Fruit fly (Drosophila melanogaster): Measurements from ENCODE around the gene CG10183.

Gene CG10183

DNA sequence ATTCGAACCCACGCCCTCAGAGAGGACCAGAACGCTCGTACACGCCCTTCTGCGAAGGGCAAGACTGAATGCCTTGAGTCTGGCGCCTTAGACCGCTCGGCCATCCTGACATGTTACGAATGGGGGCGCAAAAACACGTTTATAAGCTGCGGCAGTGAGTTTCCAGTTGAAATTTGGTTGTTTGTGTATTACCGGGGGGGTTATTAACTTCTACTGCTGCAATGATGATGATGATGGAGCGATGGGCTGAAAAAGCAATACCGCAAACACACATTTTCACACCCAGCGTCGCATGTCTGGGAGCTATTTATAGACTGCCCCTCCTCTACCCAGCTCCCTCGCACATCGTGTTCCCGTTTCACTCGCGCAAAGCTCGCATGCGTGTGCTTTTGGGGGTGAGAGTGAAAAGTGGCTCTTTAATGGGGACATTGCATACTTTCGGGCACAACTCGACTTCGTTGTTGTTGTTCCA is 2.5 kb upstream of the CG10183 start (continued):
- TF ChIP-seq CG7928 (GFP tag; optimal IDR thresholded peaks at IDR 0.05) = no peak
- TF ChIP-seq CG7987 (GFP tag; optimal IDR thresholded peaks at IDR 0.05) = peak; percentile 21
- TF ChIP-seq CG3281 (GFP tag; optimal IDR thresholded peaks at IDR 0.05) = peak; percentile 17
- TF ChIP-seq chn (GFP tag; optimal IDR thresholded peaks at IDR 0.05) = no peak
- peak; percentile 77 for TF ChIP-seq HLH4C (GFP tag; IDR thresholded peaks at IDR 0.05; ENCODE audit: partially characterized antibody)
- peak; percentile 81 for TF ChIP-seq Bgb (GFP tag; IDR thresholded peaks at IDR 0.05; ENCODE audit: partially characterized antibody)
- TF ChIP-seq nerfin-2 (GFP tag; IDR thresholded peaks at IDR 0.05; ENCODE audit: partially characterized antibody) = 0 out of 2 replicates have a peak, but pooled peaks have one; percentile 25
- TF ChIP-seq Gsc (GFP tag; IDR thresholded peaks at IDR 0.05) = no peak
- no peak for TF ChIP-seq CG10267 (tag; optimal IDR thresholded peaks at IDR 0.05)
- TF ChIP-seq CG13287 (GFP tag; IDR thresholded peaks at IDR 0.05; ENCODE audit: partially characterized antibody) = peak; percentile 65
- TF ChIP-seq HHEX (GFP tag; optimal IDR thresholded peaks at IDR 0.05) = no peak
- no peak for TF ChIP-seq D19A (tag; optimal IDR thresholded peaks at IDR 0.05)
- no peak for TF ChIP-seq Lim3 (GFP tag; IDR thresholded peaks at IDR 0.05)
- TF ChIP-seq CG18262 (tag; optimal IDR thresholded peaks at IDR 0.05) = no peak
- TF ChIP-seq CG9215 (GFP tag; IDR thresholded peaks at IDR 0.05) = no peak
- TF ChIP-seq zfh2 (GFP tag; optimal IDR thresholded peaks at IDR 0.05) = no peak
- TF ChIP-seq Fer1 (GFP tag; optimal IDR thresholded peaks at IDR 0.05) = peak; percentile 52
- no peak for TF ChIP-seq CG3726 (GFP tag; IDR thresholded peaks at IDR 0.05)
- TF ChIP-seq CG12942 (GFP tag; optimal IDR thresholded peaks at IDR 0.05) = no peak
- peak; percentile 76 for TF ChIP-seq sna (GFP tag; IDR thresholded peaks at IDR 0.05; ENCODE audit: partially characterized antibody)
- TF ChIP-seq D (optimal IDR thresholded peaks at IDR 0.05) = no peak
- no peak for TF ChIP-seq D (GFP tag; optimal IDR thresholded peaks at IDR 0.05)
- no peak for TF ChIP-seq Nf-YB (GFP tag; optimal IDR thresholded peaks at IDR 0.05)
- TF ChIP-seq Doc3 (GFP tag; IDR thresholded peaks at IDR 0.05; ENCODE audit: partially characterized antibody) = no peak
- peak; percentile 45 for TF ChIP-seq lab (GFP tag; optimal IDR thresholded peaks at IDR 0.05)
- TF ChIP-seq HLH3B (GFP tag; IDR thresholded peaks at IDR 0.05) = no peak
- no peak for TF ChIP-seq scrt (GFP tag; optimal IDR thresholded peaks at IDR 0.05)
- no peak for TF ChIP-seq Hr51 (GFP tag; optimal IDR thresholded peaks at IDR 0.05)
- no peak for TF ChIP-seq slbo (GFP tag; IDR thresholded peaks at IDR 0.05)
- TF ChIP-seq corto (GFP tag; optimal IDR thresholded peaks at IDR 0.05) = no peak
- TF ChIP-seq Lpt (GFP tag; optimal IDR thresholded peaks at IDR 0.05) = no peak
- peak; percentile 59; the same call in 2 of the 3 replicates for TF ChIP-seq CG34224 (GFP tag; IDR thresholded peaks at IDR 0.05; ENCODE audit: partially characterized antibody)
- peak; percentile 98 for TF ChIP-seq Bdp1 (GFP tag; optimal IDR thresholded peaks at IDR 0.05)
- peak; percentile 46; the same call in 2 of the 3 replicates for TF ChIP-seq vnd (GFP tag; IDR thresholded peaks at IDR 0.05; ENCODE audit: partially characterized antibody)
- TF ChIP-seq CG4360 (GFP tag; IDR thresholded peaks at IDR 0.05) = no peak; the same call in 1 of the 2 replicates
- no peak for TF ChIP-seq al (GFP tag; IDR thresholded peaks at IDR 0.05)
- no peak for TF ChIP-seq pnt (GFP tag; optimal IDR thresholded peaks at IDR 0.05)
- TF ChIP-seq CG14667 (GFP tag; IDR thresholded peaks at IDR 0.05) = no peak
- TF ChIP-seq gce (GFP tag; IDR thresholded peaks at IDR 0.05) = no peak
- no peak for TF ChIP-seq salm (tag; optimal IDR thresholded peaks at IDR 0.05)
- TF ChIP-seq vvl (GFP tag; IDR thresholded peaks at IDR 0.05) = peak; percentile 39; the same call in 1 of the 2 replicates
- TF ChIP-seq Hr39 (optimal IDR thresholded peaks at IDR 0.05) = no peak
- TF ChIP-seq CG10321 (GFP tag; IDR thresholded peaks at IDR 0.05) = peak; percentile 55; the same call in 1 of the 2 replicates
- TF ChIP-seq chinmo (GFP tag; IDR thresholded peaks at IDR 0.05; ENCODE audit: partially characterized antibody) = peak; percentile 85; the same call in 2 of the 4 replicates
- TF ChIP-seq ttk (GFP tag; IDR thresholded peaks at IDR 0.05) = no peak
- no peak for TF ChIP-seq schlank (tag; optimal IDR thresholded peaks at IDR 0.05)
- no peak for TF ChIP-seq trh (GFP tag; optimal IDR thresholded peaks at IDR 0.05)
- no peak for TF ChIP-seq tin (GFP tag; optimal IDR thresholded peaks at IDR 0.05)
- 0 out of 2 replicates have a peak, but pooled peaks have one; percentile 22 for TF ChIP-seq CG32532 (GFP tag; IDR thresholded peaks at IDR 0.05)
- 0 out of 3 replicates have a peak, but pooled peaks have one; percentile 22 for TF ChIP-seq CG11695 (GFP tag; IDR thresholded peaks at IDR 0.05)

Data from whole organism, embryonic.